Worm (Caenorhabditis elegans) whole organism, L2 larva: ENCODE data around the gene frpr-18.

Experiments
- ZK546.5 ChIP-seq: sonication (generic microtip); optimal IDR thresholded peaks from 2 replicates; lab custom pipeline; 2017; ENCODE audit warnings: missing biosample characterization, missing genetic modification characterization
- ama-1 ChIP-seq: fragments of 150-350 bp; optimal IDR thresholded peaks from 2 replicates; lab custom pipeline; 2018; ENCODE audit warnings: inconsistent platforms
- crh-2 ChIP-seq: sonication (generic microtip); optimal IDR thresholded peaks from 2 replicates; lab custom pipeline; 2017; ENCODE audit warnings: missing biosample characterization, missing genetic modification characterization
- elt-3 ChIP-seq: sonication (generic microtip); optimal IDR thresholded peaks from 2 replicates; lab custom pipeline; 2017; ENCODE audit warnings: missing biosample characterization, missing genetic modification characterization
- nhr-129 ChIP-seq: fragments of 150-350 bp; optimal IDR thresholded peaks from 2 replicates; lab custom pipeline; 2014; ENCODE audit warnings: missing biosample characterization, missing genetic modification characterization
- ztf-11 ChIP-seq: sonication (generic microtip); optimal IDR thresholded peaks from 2 replicates; lab custom pipeline; 2017; ENCODE audit warnings: missing biosample characterization, missing genetic modification characterization

DNA sequence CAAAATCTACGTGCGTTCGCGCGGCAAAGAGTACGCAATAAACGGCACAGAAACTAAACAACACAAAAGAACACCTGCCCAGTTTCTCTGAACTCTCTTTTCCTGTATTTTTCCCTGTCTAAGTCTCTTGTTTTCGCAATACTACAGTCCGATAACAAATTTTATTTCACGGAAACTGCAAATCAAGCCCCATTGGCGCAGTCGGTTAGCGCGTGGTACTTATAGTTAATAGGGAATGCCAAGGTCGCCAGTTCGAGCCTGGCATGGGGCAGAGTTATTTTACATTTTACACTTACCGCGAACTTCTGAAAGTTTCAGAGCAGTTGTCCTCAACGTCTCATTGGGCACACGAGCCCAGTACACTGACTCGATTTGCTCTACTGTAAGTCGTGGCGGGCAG, 47.2 kb downstream of the frpr-18 start:
- TF ChIP-seq ama-1 (lab: Kevin White, UChicago) (no peak), ztf-11 (tag; lab: Kevin White, UChicago) (no peak), elt-3 (tag; lab: Kevin White, UChicago) (no peak), nhr-129 (tag; lab: Kevin White, UChicago) (no peak), ZK546.5 (no peak), crh-2 (no peak)
